Worm (Caenorhabditis elegans): ENCODE data around the gene pqn-51.

DNA sequence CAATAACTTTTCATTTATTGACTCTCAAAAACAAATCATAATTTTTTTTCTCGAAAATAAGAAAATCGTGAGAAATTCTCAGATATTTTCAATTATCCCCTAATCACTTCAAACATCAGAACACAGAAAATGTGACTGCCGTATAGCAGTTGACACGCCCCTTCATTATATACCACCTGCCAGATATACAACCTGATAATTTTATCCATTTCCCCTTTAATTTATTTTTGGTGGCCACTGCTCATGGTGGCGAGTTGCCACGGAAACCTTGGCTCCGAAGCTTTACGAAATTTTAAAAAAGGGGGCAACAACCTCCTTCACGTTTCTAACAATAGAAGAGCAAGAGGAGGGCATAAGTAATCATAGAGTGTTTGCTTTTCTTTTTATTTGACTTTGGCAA is 32.7 kb upstream of the pqn-51 start:
- no peak for TF ChIP-seq unc-39 (tag; optimal IDR thresholded peaks at IDR 0.05)
- no peak for TF ChIP-seq blmp-1 (tag; optimal IDR thresholded peaks at IDR 0.05)
- no peak for TF ChIP-seq snpc-4 (tag; optimal IDR thresholded peaks at IDR 0.05)
- no peak for TF ChIP-seq lsy-2 (tag; optimal IDR thresholded peaks at IDR 0.05)
- no peak for TF ChIP-seq ztf-11 (tag; optimal IDR thresholded peaks at IDR 0.05)
- TF ChIP-seq tbx-8 (GFP tag; optimal IDR thresholded peaks at IDR 0.05), result no peak
- TF ChIP-seq nhr-28 (tag; optimal IDR thresholded peaks at IDR 0.05), result no peak
- no peak for TF ChIP-seq lin-13 (tag; optimal IDR thresholded peaks at IDR 0.05)
- TF ChIP-seq pha-4 (tag; optimal IDR thresholded peaks at IDR 0.05), result no peak
- TF ChIP-seq flh-1 (GFP tag; optimal IDR thresholded peaks at IDR 0.05), result no peak
- TF ChIP-seq zip-8 (tag; optimal IDR thresholded peaks at IDR 0.05), result no peak
- TF ChIP-seq mep-1 (tag; optimal IDR thresholded peaks at IDR 0.05), result no peak
- TF ChIP-seq nhr-237 (tag; optimal IDR thresholded peaks at IDR 0.05), result no peak

Measured in whole organism, mixed stage, embryonic.